Worm (Caenorhabditis elegans): ENCODE results near the gene F19B10.5.

The F19B10.5 gene

ce11 chrII:3640197-3640596, 15.3 kb upstream of the F19B10.5 start, which contains the start of gene M151.10:
TSS of gene M151.10 (minus strand) at chrII:3640297.
- no peak for TF ChIP-seq elt-1 (tag; optimal IDR thresholded peaks at IDR 0.05)
- no peak for TF ChIP-seq sea-2 (GFP tag; optimal IDR thresholded peaks at IDR 0.05)
- TF ChIP-seq skn-1 (tag; optimal IDR thresholded peaks at IDR 0.05), result no peak
- no peak for TF ChIP-seq ama-1 (optimal IDR thresholded peaks at IDR 0.05)
- TF ChIP-seq ztf-4 (tag; optimal IDR thresholded peaks at IDR 0.05), result no peak
- no peak for TF ChIP-seq ztf-11 (tag; optimal IDR thresholded peaks at IDR 0.05)
- no peak for TF ChIP-seq pqm-1 (tag; optimal IDR thresholded peaks at IDR 0.05)
- no peak for TF ChIP-seq egl-5 (tag; optimal IDR thresholded peaks at IDR 0.05)

ce11 chrII:3641197-3641596, 14.3 kb upstream of the F19B10.5 start, which contains the start of gene M151.1:
TSS of gene M151.1 (plus strand) at chrII:3641497.
- no peak for TF ChIP-seq sea-2 (GFP tag; optimal IDR thresholded peaks at IDR 0.05)
- no peak for TF ChIP-seq aly-2 (tag; optimal IDR thresholded peaks at IDR 0.05)
- no peak for TF ChIP-seq eor-1 (tag; optimal IDR thresholded peaks at IDR 0.05)
- TF ChIP-seq nhr-76 (tag; optimal IDR thresholded peaks at IDR 0.05), result no peak
- no peak for TF ChIP-seq nhr-23 (tag; optimal IDR thresholded peaks at IDR 0.05)
- TF ChIP-seq nhr-237 (tag; optimal IDR thresholded peaks at IDR 0.05), result no peak
- TF ChIP-seq nhr-25 (tag; optimal IDR thresholded peaks at IDR 0.05), result no peak
- no peak for TF ChIP-seq ztf-4 (tag; optimal IDR thresholded peaks at IDR 0.05)
- no peak for TF ChIP-seq fos-1 (tag; optimal IDR thresholded peaks at IDR 0.05)
- no peak for TF ChIP-seq lin-15B (tag; optimal IDR thresholded peaks at IDR 0.05)
- TF ChIP-seq nhr-12 (tag; optimal IDR thresholded peaks at IDR 0.05), result no peak

ce11 chrII:3647111-3647510, 8.4 kb upstream of the F19B10.5 start, which contains the start of gene fbxb-33:
TSS of gene fbxb-33 (plus strand) at chrII:3647411.
- TF ChIP-seq ZK546.5 (tag; optimal IDR thresholded peaks at IDR 0.05), result no peak
- TF ChIP-seq nhr-11 (tag; optimal IDR thresholded peaks at IDR 0.05), result no peak
- no peak for TF ChIP-seq ama-1 (optimal IDR thresholded peaks at IDR 0.05)
- TF ChIP-seq R02D3.7 (tag; optimal IDR thresholded peaks at IDR 0.05), result no peak
- no peak for TF ChIP-seq ceh-28 (tag; optimal IDR thresholded peaks at IDR 0.05)
- no peak for TF ChIP-seq hmg-11 (tag; optimal IDR thresholded peaks at IDR 0.05)
- TF ChIP-seq elt-2 (tag; optimal IDR thresholded peaks at IDR 0.05), result no peak
- TF ChIP-seq ztf-11 (tag; optimal IDR thresholded peaks at IDR 0.05), result no peak
- no peak for TF ChIP-seq nhr-43 (tag; optimal IDR thresholded peaks at IDR 0.05; ENCODE audit: poor library complexity, severe bottlenecking)
- no peak for TF ChIP-seq nhr-76 (tag; optimal IDR thresholded peaks at IDR 0.05)
- no peak for TF ChIP-seq fkh-2 (tag; optimal IDR thresholded peaks at IDR 0.05)
- no peak for TF ChIP-seq ceh-9 (tag; optimal IDR thresholded peaks at IDR 0.05)
- no peak for TF ChIP-seq daf-12 (tag; optimal IDR thresholded peaks at IDR 0.05)
- TF ChIP-seq skn-1 (tag; optimal IDR thresholded peaks at IDR 0.05), result no peak

- TF ChIP-seq nhr-43 (tag; optimal IDR thresholded peaks at IDR 0.05; ENCODE audit: poor library complexity, severe bottlenecking), result no peak
- no peak for TF ChIP-seq unc-62 (GFP tag; optimal IDR thresholded peaks at IDR 0.05)
- TF ChIP-seq nhr-12 (tag; optimal IDR thresholded peaks at IDR 0.05), result no peak
- TF ChIP-seq eor-1 (tag; optimal IDR thresholded peaks at IDR 0.05), result no peak
- no peak for TF ChIP-seq ceh-9 (tag; optimal IDR thresholded peaks at IDR 0.05)
- no peak for TF ChIP-seq lin-15B (tag; optimal IDR thresholded peaks at IDR 0.05)
- TF ChIP-seq sea-2 (GFP tag; optimal IDR thresholded peaks at IDR 0.05), result no peak
- TF ChIP-seq fos-1 (tag; optimal IDR thresholded peaks at IDR 0.05), result no peak
- no peak for TF ChIP-seq hmg-11 (tag; optimal IDR thresholded peaks at IDR 0.05)
- TF ChIP-seq nhr-28 (tag; optimal IDR thresholded peaks at IDR 0.05), result no peak
- no peak for TF ChIP-seq ztf-11 (tag; optimal IDR thresholded peaks at IDR 0.05)
- TF ChIP-seq ztf-4 (tag; optimal IDR thresholded peaks at IDR 0.05), result no peak
- no peak for TF ChIP-seq jun-1 (tag; optimal IDR thresholded peaks at IDR 0.05)
- no peak for TF ChIP-seq lin-39 (tag; optimal IDR thresholded peaks at IDR 0.05)
Measured at ce11 chrII:3659776-3660175, 4.3 kb downstream of the F19B10.5 start, which contains the start of gene F19B10.4. TSS of gene F19B10.4 (plus strand) at chrII:3660076.

ce11 chrII:3661932-3662331, 6.5 kb downstream of the F19B10.5 start, which contains the start of gene F19B10.13:
TSS of gene F19B10.13 (plus strand) at chrII:3662274.
- peak; percentile 56 for TF ChIP-seq pqm-1 (tag; optimal IDR thresholded peaks at IDR 0.05)
- no peak for TF ChIP-seq ceh-28 (tag; optimal IDR thresholded peaks at IDR 0.05)
- no peak for TF ChIP-seq zag-1 (tag; optimal IDR thresholded peaks at IDR 0.05)
- no peak for TF ChIP-seq nhr-12 (tag; optimal IDR thresholded peaks at IDR 0.05)
- no peak for TF ChIP-seq lsy-12 (tag; optimal IDR thresholded peaks at IDR 0.05)
- no peak for TF ChIP-seq fos-1 (tag; optimal IDR thresholded peaks at IDR 0.05)
- TF ChIP-seq elt-3 (tag; optimal IDR thresholded peaks at IDR 0.05), result peak in 1 of 3 experiments; percentile 41
- TF ChIP-seq unc-62 (GFP tag; optimal IDR thresholded peaks at IDR 0.05), result no peak
- TF ChIP-seq daf-12 (tag; optimal IDR thresholded peaks at IDR 0.05), result no peak
- TF ChIP-seq ztf-11 (tag; optimal IDR thresholded peaks at IDR 0.05), result no peak
- peak; percentile 14 for TF ChIP-seq nfya-1 (tag; optimal IDR thresholded peaks at IDR 0.05; ENCODE audit: insufficient read depth)
- TF ChIP-seq nhr-11 (tag; optimal IDR thresholded peaks at IDR 0.05), result no peak
- TF ChIP-seq ceh-16 (tag; optimal IDR thresholded peaks at IDR 0.05), result no peak
- TF ChIP-seq nhr-25 (tag; optimal IDR thresholded peaks at IDR 0.05), result no peak
- no peak for TF ChIP-seq sea-2 (GFP tag; optimal IDR thresholded peaks at IDR 0.05)
- TF ChIP-seq ceh-9 (tag; optimal IDR thresholded peaks at IDR 0.05), result no peak
- no peak for TF ChIP-seq hmg-11 (tag; optimal IDR thresholded peaks at IDR 0.05)
- TF ChIP-seq fkh-2 (tag; optimal IDR thresholded peaks at IDR 0.05), result no peak
- no peak for TF ChIP-seq lin-15B (tag; optimal IDR thresholded peaks at IDR 0.05)
- no peak for TF ChIP-seq nhr-76 (tag; optimal IDR thresholded peaks at IDR 0.05)
- TF ChIP-seq elt-2 (tag; optimal IDR thresholded peaks at IDR 0.05), result peak; percentile 70
- no peak for TF ChIP-seq skn-1 (tag; optimal IDR thresholded peaks at IDR 0.05)
- TF ChIP-seq egl-5 (tag; optimal IDR thresholded peaks at IDR 0.05), result no peak
- TF ChIP-seq ceh-82 (tag; optimal IDR thresholded peaks at IDR 0.05), result no peak
- no peak for TF ChIP-seq ztf-4 (tag; optimal IDR thresholded peaks at IDR 0.05)
- no peak for TF ChIP-seq mdl-1 (tag; optimal IDR thresholded peaks at IDR 0.05)
- no peak for TF ChIP-seq snpc-4 (tag; optimal IDR thresholded peaks at IDR 0.05)
- no peak for TF ChIP-seq tbx-2 (tag; optimal IDR thresholded peaks at IDR 0.05)
- TF ChIP-seq nhr-77 (tag; optimal IDR thresholded peaks at IDR 0.05), result no peak
- TF ChIP-seq unc-39 (tag; optimal IDR thresholded peaks at IDR 0.05), result no peak

Measured in whole organism, L3 larva.